Fruit fly (Drosophila melanogaster): Measurements from ENCODE around the gene Tdh.

dm6 chr3L:20432297-20432696, 34.4 kb upstream of the Tdh start, which contains the start of the genes Las and Psn:
- TF ChIP-seq cnc (optimal IDR thresholded peaks at IDR 0.05) (no peak), kay (GFP tag; ENCODE audit: borderline replicate concordance) (no peak), CG12768 (GFP tag; optimal IDR thresholded peaks at IDR 0.05) (no peak)

Measured in whole organism, adult.